Worm (Caenorhabditis elegans) whole organism, L2 larva: ENCODE results near the gene rpl-5.

Experiments used
- nhr-23 ChIP-seq: fragments of 150-350 bp; optimal IDR thresholded peaks from 2 replicates; lab custom pipeline; 2014; ENCODE audit warnings: missing biosample characterization, missing genetic modification reagents, missing genetic modification characterization
- snpc-4 ChIP-seq: fragments of 150-350 bp; optimal IDR thresholded peaks from 2 replicates; lab custom pipeline; 2014; ENCODE audit warnings: missing biosample characterization, missing genetic modification characterization

DNA sequence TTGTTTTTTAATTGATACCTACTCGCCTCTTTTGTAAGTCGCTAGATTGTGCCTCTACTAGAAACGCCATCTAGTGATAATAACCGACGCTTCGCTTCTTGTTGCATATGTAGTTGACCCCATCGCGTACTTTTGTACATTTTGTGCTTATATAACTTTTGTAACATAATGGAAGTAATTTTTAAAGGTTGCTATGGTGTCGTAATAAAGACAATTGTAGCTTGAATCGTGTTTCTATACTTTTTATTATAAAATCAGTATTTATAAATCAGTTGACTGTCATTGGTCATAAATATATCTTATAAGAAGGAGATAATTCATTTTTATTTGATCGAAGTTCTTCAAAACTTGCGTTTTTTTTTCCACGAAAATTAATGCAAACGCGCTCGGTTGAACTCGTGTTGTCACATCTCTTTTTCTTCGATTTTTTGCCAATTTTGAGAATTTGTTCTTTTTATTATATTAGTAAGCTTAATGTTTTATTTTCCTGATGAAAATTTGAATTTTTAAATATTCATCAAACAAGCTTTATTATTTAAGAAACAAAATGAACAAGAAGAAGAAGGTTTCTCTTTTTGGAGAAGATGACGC, 7.9 kb downstream of the rpl-5 start, which contains the start of gene F54C9.9:
- TF ChIP-seq nhr-23 (tag; lab: Kevin White, UChicago) (no peak), snpc-4 (no peak)
